Worm (Caenorhabditis elegans): Measurements from ENCODE around the gene nhr-43.

Gene nhr-43

DNA sequence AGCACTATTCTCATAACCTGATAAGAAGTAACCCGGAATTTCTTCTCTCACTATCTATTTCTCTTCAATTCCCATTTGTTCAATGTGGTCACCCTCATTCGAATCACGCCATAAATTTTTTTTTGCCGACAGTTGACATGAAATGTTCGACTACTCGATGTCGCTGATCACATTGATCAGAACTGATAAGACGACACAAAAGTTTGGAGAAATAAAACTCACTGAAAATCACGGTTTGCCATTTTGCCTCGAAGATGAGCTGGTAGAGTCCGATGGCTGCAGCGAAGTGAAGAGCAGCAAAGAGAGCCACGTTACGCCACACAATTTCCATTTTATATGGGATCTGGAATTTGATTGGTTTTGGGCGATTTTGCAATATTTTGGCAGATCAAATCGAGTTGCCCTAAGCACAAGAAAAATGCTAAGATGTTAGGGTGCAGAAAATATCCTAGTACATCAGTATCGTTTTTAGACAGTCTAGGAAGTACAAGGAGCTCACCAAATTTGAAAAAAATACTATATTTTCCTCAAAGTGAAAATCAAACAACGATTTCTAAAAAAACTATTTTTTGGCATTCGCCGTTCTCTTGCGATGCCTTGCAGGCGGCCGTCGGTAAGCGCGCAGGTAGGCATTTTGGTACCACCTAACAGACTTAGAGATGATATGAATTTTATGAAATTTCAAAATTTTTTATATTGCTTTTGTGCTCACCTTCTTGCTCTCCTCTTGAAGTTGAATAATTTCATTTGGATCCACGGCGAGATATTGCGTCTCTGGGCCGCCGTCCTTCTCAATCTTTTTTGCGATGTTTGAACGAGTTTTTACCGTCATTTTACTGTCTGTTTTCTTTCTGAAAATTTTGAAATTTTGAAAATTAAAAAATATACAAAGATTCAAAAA, 15.7 kb downstream of the nhr-43 start, which contains the start of gene fat-6:
fat-6 (minus strand) TSS at position 851 of the 901 bp plus-strand sequence.
- peak; percentile 21; the same call in 1 of the 2 replicates for TF ChIP-seq lin-1 (GFP tag; IDR thresholded peaks at IDR 0.05)
- peak in 1 of 2 experiments; percentile 18 for TF ChIP-seq lsy-2 (tag; optimal IDR thresholded peaks at IDR 0.05)
- no peak for TF ChIP-seq ztf-7 (tag; optimal IDR thresholded peaks at IDR 0.05)
- TF ChIP-seq set-16 (GFP tag; IDR thresholded peaks at IDR 0.05) = no peak
- TF ChIP-seq nhr-10 (tag; optimal IDR thresholded peaks at IDR 0.05) = peak; percentile 52
- peak; percentile 35 for TF ChIP-seq lin-38 (GFP tag; IDR thresholded peaks at IDR 0.05)
- TF ChIP-seq jun-1 (tag; optimal IDR thresholded peaks at IDR 0.05) = no peak
- TF ChIP-seq zfp-3 (GFP tag; conservative IDR thresholded peaks at IDR 0.05) = peak; percentile 64
- TF ChIP-seq Y105C5A.15 (GFP tag; IDR thresholded peaks at IDR 0.05) = no peak
- TF ChIP-seq ctbp-1 (GFP tag; IDR thresholded peaks at IDR 0.05) = no peak
- TF ChIP-seq madf-9 (GFP tag; conservative IDR thresholded peaks at IDR 0.05) = no peak
- no peak for TF ChIP-seq vab-7 (GFP tag; IDR thresholded peaks at IDR 0.05)
- TF ChIP-seq spr-3 (GFP tag; optimal IDR thresholded peaks at IDR 0.05) = no peak
- no peak for TF ChIP-seq lin-13 (GFP tag; optimal IDR thresholded peaks at IDR 0.05)
- TF ChIP-seq saeg-2 (GFP tag; IDR thresholded peaks at IDR 0.05) = no peak
- no peak for TF ChIP-seq snpc-1.2 (GFP tag; IDR thresholded peaks at IDR 0.05)
- peak; percentile 16 for TF ChIP-seq mxl-3 (GFP tag; optimal IDR thresholded peaks at IDR 0.05)
- no peak for TF ChIP-seq R02D3.7 (tag; optimal IDR thresholded peaks at IDR 0.05)
- no peak for TF ChIP-seq unc-130 (GFP tag; optimal IDR thresholded peaks at IDR 0.05)
- TF ChIP-seq F49E8.2 (tag; optimal IDR thresholded peaks at IDR 0.05; ENCODE audit: borderline replicate concordance) = no peak
- TF ChIP-seq lin-39 (tag; optimal IDR thresholded peaks at IDR 0.05) = no peak
- no peak for TF ChIP-seq nhr-41 (GFP tag; IDR thresholded peaks at IDR 0.05)
- TF ChIP-seq ZK546.5 (tag; optimal IDR thresholded peaks at IDR 0.05) = no peak
- no peak for TF ChIP-seq ztf-11 (tag; optimal IDR thresholded peaks at IDR 0.05)
- no peak for TF ChIP-seq lin-29 (GFP tag; IDR thresholded peaks at IDR 0.05)
- TF ChIP-seq mep-1 (tag; optimal IDR thresholded peaks at IDR 0.05) = peak; percentile 44
- TF ChIP-seq ZK337.2 (GFP tag; IDR thresholded peaks at IDR 0.05) = peak; percentile 9; the same call in 1 of the 2 replicates
- no peak for TF ChIP-seq nhr-76 (tag; optimal IDR thresholded peaks at IDR 0.05)
- TF ChIP-seq ceh-28 (tag; optimal IDR thresholded peaks at IDR 0.05) = no peak
- no peak for TF ChIP-seq dmd-8 (GFP tag; IDR thresholded peaks at IDR 0.05)
- no peak for TF ChIP-seq mes-2 (tag; optimal IDR thresholded peaks at IDR 0.05; ENCODE audit: poor library complexity, severe bottlenecking)
- peak; percentile 28; the same call in 1 of the 2 replicates for TF ChIP-seq php-3 (GFP tag; IDR thresholded peaks at IDR 0.05)
- TF ChIP-seq nhr-111 (GFP tag; optimal IDR thresholded peaks at IDR 0.05) = no peak
- peak; percentile 30; the same call in 1 of the 2 replicates for TF ChIP-seq T26A8.4 (GFP tag; IDR thresholded peaks at IDR 0.05)
- TF ChIP-seq unc-62 (GFP tag; optimal IDR thresholded peaks at IDR 0.05 in 1 of 2) = peak in 1 of 2 experiments; percentile 62
- no peak for TF ChIP-seq unc-62 (tag; optimal IDR thresholded peaks at IDR 0.05)
- TF ChIP-seq Y5F2A.4 (GFP tag; optimal IDR thresholded peaks at IDR 0.05) = no peak
- TF ChIP-seq lim-7 (GFP tag; IDR thresholded peaks at IDR 0.05) = 0 out of 2 replicates have a peak, but pooled peaks have one; percentile 45
- TF ChIP-seq dmd-6 (GFP tag; IDR thresholded peaks at IDR 0.05) = peak; percentile 26; the same call in 1 of the 2 replicates
- peak; percentile 55 for TF ChIP-seq dve-1 (tag; optimal IDR thresholded peaks at IDR 0.05; ENCODE audit: insufficient read depth)
- TF ChIP-seq aly-2 (tag; optimal IDR thresholded peaks at IDR 0.05) = no peak
- no peak for TF ChIP-seq F26F4.8 (GFP tag; conservative IDR thresholded peaks at IDR 0.05)
- no peak for TF ChIP-seq lir-3 (tag; optimal IDR thresholded peaks at IDR 0.05)
- TF ChIP-seq nhr-11 (tag; optimal IDR thresholded peaks at IDR 0.05) = no peak
- no peak for TF ChIP-seq nhr-102 (tag; optimal IDR thresholded peaks at IDR 0.05)
- TF ChIP-seq sdz-12 (GFP tag; optimal IDR thresholded peaks at IDR 0.05) = no peak
- TF ChIP-seq unc-39 (tag; optimal IDR thresholded peaks at IDR 0.05) = no peak
- no peak for TF ChIP-seq pha-4 (GFP tag; IDR thresholded peaks at IDR 0.05)
- TF ChIP-seq pha-4 (tag; optimal IDR thresholded peaks at IDR 0.05) = no peak
- TF ChIP-seq rbr-2 (tag; optimal IDR thresholded peaks at IDR 0.05) = peak; percentile 11

Measured in whole organism, L4 larva.